Fruit fly (Drosophila melanogaster) whole organism, prepupa: Measurements from ENCODE around the gene MED15.

Source experiments
- CG10631 ChIP-seq: fragments of 200-800 bp; sonication (Bioruptor generic); optimal IDR thresholded peaks from 2 replicates; lab custom pipeline; 2016; ENCODE audit warnings: missing biosample characterization, missing genetic modification characterization
- CG11294 ChIP-seq: fragments of 200-800 bp; sonication (Bioruptor generic); IDR thresholded peaks from 2 replicates; pipeline ENCODE4 v1.3.6; 2022; ENCODE audit warnings: missing biosample characterization, missing genetic modification characterization
- CG15336 ChIP-seq: fragments of 200-800 bp; sonication (Bioruptor generic); IDR thresholded peaks from 2 replicates; pipeline ENCODE4 v1.3.6; 2022; ENCODE audit warnings: missing biosample characterization, missing genetic modification characterization
- CG9139 ChIP-seq: fragments of 200-800 bp; sonication (Bioruptor generic); optimal IDR thresholded peaks from 3 replicates; lab custom pipeline; 2017; ENCODE audit warnings: missing biosample characterization, mild to moderate bottlenecking, missing genetic modification characterization
- Gug ChIP-seq: fragments of 200-800 bp; sonication (Bioruptor generic); IDR thresholded peaks from 2 replicates; pipeline ENCODE4 v1.3.6; 2022; ENCODE audit warnings: missing biosample characterization, missing genetic modification characterization
- Hr38 ChIP-seq: sonication (Bioruptor generic); optimal IDR thresholded peaks from 2 replicates; lab custom pipeline; 2016; ENCODE audit warnings: missing biosample characterization, missing genetic modification characterization
- OdsH ChIP-seq: fragments of 200-800 bp; sonication (Bioruptor generic); optimal IDR thresholded peaks from 3 replicates; lab custom pipeline; 2016; ENCODE audit warnings: missing biosample characterization, missing genetic modification characterization
- dac ChIP-seq: fragments of 200-800 bp; sonication (Bioruptor generic); optimal IDR thresholded peaks from 2 replicates; lab custom pipeline; 2017; ENCODE audit warnings: missing biosample characterization, mild to moderate bottlenecking, missing genetic modification characterization
- dsx ChIP-seq: fragments of 200-800 bp; optimal IDR thresholded peaks from 3 replicates; lab custom pipeline; 2019; ENCODE audit warnings: missing biosample characterization, mild to moderate bottlenecking, missing genetic modification characterization, moderate library complexity; ENCODE audit not compliant: poor library complexity, severe bottlenecking
- vri ChIP-seq: fragments of 200-800 bp; sonication (Bioruptor generic); optimal IDR thresholded peaks from 3 replicates; lab custom pipeline; 2016; ENCODE audit warnings: missing biosample characterization, mild to moderate bottlenecking, missing genetic modification characterization

DNA sequence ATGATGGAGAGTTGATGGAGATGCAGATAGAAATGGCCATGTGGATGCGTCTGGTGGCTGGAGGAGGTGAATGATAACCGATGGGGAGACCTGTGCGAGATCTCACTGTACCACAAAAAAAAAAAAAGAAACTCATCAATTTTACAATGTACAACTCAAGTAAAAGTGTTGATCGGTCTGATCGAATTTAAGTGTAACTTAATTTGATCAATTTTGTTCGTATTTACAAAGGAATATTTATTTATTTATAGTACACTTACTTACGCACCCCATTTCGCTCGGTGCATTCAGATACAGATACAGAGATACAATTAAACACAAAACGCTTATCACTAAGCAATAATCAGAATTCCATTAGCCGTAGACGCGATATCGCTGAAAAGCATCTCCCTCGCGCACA, 49.9 kb downstream of the MED15 start:
- TF ChIP-seq CG11294 (GFP tag; lab: Robert Waterston, UW) (no peak), Gug (GFP tag; lab: Robert Waterston, UW) (0 out of 2 replicates have a peak, but pooled peaks have one; percentile 22), CG10631 (GFP tag; lab: Kevin White, UChicago) (peak; percentile 58), dsx (GFP tag; lab: Kevin White, UChicago) (no peak), CG9139 (no peak), dac (GFP tag; lab: Kevin White, UChicago) (no peak), Hr38 (GFP tag; lab: Kevin White, UChicago) (no peak), CG15336 (GFP tag; lab: Robert Waterston, UW) (peak; percentile 48), OdsH (GFP tag; lab: Kevin White, UChicago) (peak; percentile 68), vri (GFP tag; lab: Kevin White, UChicago) (no peak)
